Worm (Caenorhabditis elegans) whole organism, L4 larva: ENCODE data around the gene F18A1.1.

ENCODE experiments used
- F10B5.3 ChIP-seq: sonication (generic microtip); optimal IDR thresholded peaks from 2 replicates; lab custom pipeline; 2016; ENCODE audit warnings: mild to moderate bottlenecking, missing genetic modification characterization, missing compliant biosample characterization
- F26F4.8 ChIP-seq: fragments of 200-800 bp; sonication (Bioruptor generic); conservative IDR thresholded peaks from 2 replicates; pipeline ENCODE4 v1.3.6; 2022; ENCODE audit warnings: missing genetic modification characterization, missing compliant biosample characterization
- F44E2.7 ChIP-seq: fragments of 200-800 bp; sonication (Bioruptor generic); IDR thresholded peaks from 2 replicates; pipeline ENCODE4 v2.1.2; 2022; ENCODE audit warnings: missing genetic modification characterization, missing compliant biosample characterization
- F49E8.2 ChIP-seq: sonication (generic microtip); optimal IDR thresholded peaks from 2 replicates; lab custom pipeline; 2016; ENCODE audit warnings: missing compliant biosample characterization, mild to moderate bottlenecking, missing genetic modification characterization, borderline replicate concordance
- T20F7.1 ChIP-seq: fragments of 200-800 bp; sonication (Bioruptor generic); optimal IDR thresholded peaks from 2 replicates; lab custom pipeline; 2018; ENCODE audit warnings: mild to moderate bottlenecking, missing genetic modification characterization, missing compliant biosample characterization
- T26A8.4 ChIP-seq: fragments of 200-800 bp; sonication (Bioruptor generic); IDR thresholded peaks from 2 replicates; pipeline ENCODE4 v1.3.6; 2022; ENCODE audit warnings: missing genetic modification characterization, missing compliant biosample characterization
- Y105C5A.15 ChIP-seq: fragments of 200-800 bp; sonication (Bioruptor generic); IDR thresholded peaks from 2 replicates; pipeline ENCODE4 v1.3.6; 2022; ENCODE audit warnings: missing genetic modification characterization, missing compliant biosample characterization
- Y5F2A.4 ChIP-seq: fragments of 200-800 bp; sonication (Bioruptor generic); optimal IDR thresholded peaks from 2 replicates; lab custom pipeline; 2018; ENCODE audit warnings: mild to moderate bottlenecking, missing genetic modification characterization, missing compliant biosample characterization
- ZK546.5 ChIP-seq, 2 experiments: sonication (generic microtip); optimal IDR thresholded peaks; 2 replicates each; lab custom pipeline; 2017; ENCODE audit warnings: missing biosample characterization in 2 of 2, missing genetic modification characterization in 2 of 2
- ama-1 ChIP-seq: fragments of 150-350 bp; optimal IDR thresholded peaks from 2 replicates; lab custom pipeline; 2014; ENCODE audit warnings: inconsistent platforms, mixed read lengths
- arid-1 ChIP-seq: fragments of 200-800 bp; sonication (Bioruptor generic); conservative IDR thresholded peaks from 2 replicates; pipeline ENCODE4 v1.3.6; 2022; ENCODE audit warnings: missing genetic modification reagents, missing genetic modification characterization, missing compliant biosample characterization
- ceh-28 ChIP-seq: fragments of 150-350 bp; optimal IDR thresholded peaks from 2 replicates; lab custom pipeline; 2014; ENCODE audit warnings: missing biosample characterization, missing genetic modification reagents, missing genetic modification characterization
- ceh-32 ChIP-seq: sonication (generic microtip); optimal IDR thresholded peaks from 2 replicates; lab custom pipeline; 2016; ENCODE audit warnings: mild to moderate bottlenecking, missing genetic modification characterization, missing compliant biosample characterization; ENCODE audit not compliant: poor library complexity
- ceh-62 ChIP-seq: sonication (generic microtip); optimal IDR thresholded peaks from 2 replicates; lab custom pipeline; 2017; ENCODE audit warnings: missing biosample characterization, missing genetic modification characterization
- ces-1 ChIP-seq: fragments of 150-350 bp; sonication (generic microtip); optimal IDR thresholded peaks from 4 replicates; lab custom pipeline; 2014; ENCODE audit warnings: missing biosample characterization, missing genetic modification reagents, missing genetic modification characterization
- ctbp-1 ChIP-seq: fragments of 200-800 bp; sonication (Bioruptor generic); IDR thresholded peaks from 2 replicates; pipeline ENCODE4 v1.3.6; 2022; ENCODE audit warnings: missing genetic modification reagents, missing genetic modification characterization, missing compliant biosample characterization
- daf-16 ChIP-seq, 3 experiments: sonication (generic microtip); optimal IDR thresholded peaks; 2 replicates each; lab custom pipeline; 2016 to 2017; ENCODE audit warnings: missing genetic modification characterization in 3 of 3, missing genetic modification reagents in 3 of 3, mild to moderate bottlenecking in 2 of 3, missing compliant biosample characterization in 2 of 3, missing biosample characterization in 1 of 3, moderate library complexity in 1 of 3
- daf-8 ChIP-seq: fragments of 200-800 bp; sonication (Bioruptor generic); IDR thresholded peaks from 2 replicates; pipeline ENCODE4 v1.3.6; 2022; ENCODE audit warnings: missing genetic modification characterization, missing compliant biosample characterization
- duxl-1 ChIP-seq: sonication (generic microtip); optimal IDR thresholded peaks from 2 replicates; lab custom pipeline; 2016; ENCODE audit warnings: mild to moderate bottlenecking, missing genetic modification characterization, moderate library complexity, missing compliant biosample characterization; ENCODE audit not compliant: poor library complexity
- dve-1 ChIP-seq: sonication (generic microtip); optimal IDR thresholded peaks from 2 replicates; lab custom pipeline; 2017; ENCODE audit warnings: antibody characterized with exemption, mild to moderate bottlenecking, missing genetic modification characterization, missing compliant biosample characterization; ENCODE audit not compliant: insufficient read depth
- egl-43 ChIP-seq: fragments of 200-800 bp; sonication (Bioruptor generic); IDR thresholded peaks from 2 replicates; pipeline ENCODE4 v1.3.6; 2022; ENCODE audit warnings: missing genetic modification reagents, missing genetic modification characterization, missing compliant biosample characterization
- hif-1 ChIP-seq, 2 experiments: sonication (generic microtip); optimal IDR thresholded peaks; 2 replicates each; lab custom pipeline; 2016 to 2017; ENCODE audit warnings: missing compliant biosample characterization in 2 of 2, missing genetic modification characterization in 2 of 2, missing genetic modification reagents in 2 of 2, missing genotype in 2 of 2, mild to moderate bottlenecking in 1 of 2
- hlh-30 ChIP-seq: sonication (generic microtip); optimal IDR thresholded peaks from 2 replicates; lab custom pipeline; 2017; ENCODE audit warnings: antibody characterized with exemption, mild to moderate bottlenecking, missing genetic modification characterization, missing compliant biosample characterization; ENCODE audit not compliant: insufficient read depth
- hmg-1.1 ChIP-seq: fragments of 200-800 bp; sonication (Bioruptor generic); IDR thresholded peaks from 2 replicates; pipeline ENCODE4 v1.3.6; 2022; ENCODE audit warnings: missing genetic modification reagents, missing genetic modification characterization, missing compliant biosample characterization
- lin-29 ChIP-seq: fragments of 200-800 bp; sonication (Bioruptor generic); IDR thresholded peaks from 2 replicates; pipeline ENCODE4 v1.3.6; 2022; ENCODE audit warnings: missing genetic modification reagents, missing genetic modification characterization, missing compliant biosample characterization
- lin-39 ChIP-seq: fragments of 150-350 bp; optimal IDR thresholded peaks from 2 replicates; lab custom pipeline; 2014; ENCODE audit warnings: missing biosample characterization, missing genetic modification reagents, missing genetic modification characterization
- lir-3 ChIP-seq: sonication (generic microtip); optimal IDR thresholded peaks from 2 replicates; lab custom pipeline; 2016; ENCODE audit warnings: mild to moderate bottlenecking, missing genetic modification characterization, missing compliant biosample characterization
- madf-9 ChIP-seq: fragments of 200-800 bp; sonication (Bioruptor generic); conservative IDR thresholded peaks from 2 replicates; pipeline ENCODE4 v1.3.6; 2022; ENCODE audit warnings: missing genetic modification reagents, missing genetic modification characterization, missing compliant biosample characterization
- mdl-1 ChIP-seq, 2 experiments: fragments of 150-350 bp in 1 of 2; sonication (generic microtip) in 1 of 2; optimal IDR thresholded peaks; 2 replicates each; lab custom pipeline; 2014 to 2017; ENCODE audit warnings: missing biosample characterization in 2 of 2, missing genetic modification characterization in 2 of 2
- mxl-3 ChIP-seq: fragments of 200-800 bp; sonication (Bioruptor generic); optimal IDR thresholded peaks from 2 replicates; lab custom pipeline; 2018; ENCODE audit warnings: mild to moderate bottlenecking, missing genetic modification characterization, missing compliant biosample characterization
- nhr-102 ChIP-seq: sonication (generic microtip); optimal IDR thresholded peaks from 2 replicates; lab custom pipeline; 2016; ENCODE audit warnings: mild to moderate bottlenecking, missing genetic modification characterization, moderate library complexity, missing compliant biosample characterization
- nhr-111 ChIP-seq: fragments of 200-800 bp; sonication (Bioruptor generic); optimal IDR thresholded peaks from 2 replicates; lab custom pipeline; 2018; ENCODE audit warnings: mild to moderate bottlenecking, missing genetic modification characterization, missing compliant biosample characterization
- nhr-237 ChIP-seq: sonication (generic microtip); optimal IDR thresholded peaks from 2 replicates; lab custom pipeline; 2017; ENCODE audit warnings: missing biosample characterization, missing genetic modification characterization
- nhr-25 ChIP-seq: sonication (generic microtip); optimal IDR thresholded peaks from 2 replicates; lab custom pipeline; 2017; ENCODE audit warnings: missing genetic modification characterization, mild to moderate bottlenecking, missing compliant biosample characterization, antibody characterized with exemption, moderate library complexity, borderline replicate concordance; ENCODE audit not compliant: insufficient read depth
- nhr-76 ChIP-seq: fragments of 150-350 bp; optimal IDR thresholded peaks from 2 replicates; lab custom pipeline; 2014; ENCODE audit warnings: missing biosample characterization, missing genetic modification characterization
- pqm-1 ChIP-seq: sonication (generic microtip); optimal IDR thresholded peaks from 2 replicates; lab custom pipeline; 2017; ENCODE audit warnings: missing biosample characterization, missing genetic modification characterization
- sdz-12 ChIP-seq: fragments of 200-800 bp; sonication (Bioruptor generic); optimal IDR thresholded peaks from 2 replicates; lab custom pipeline; 2018; ENCODE audit warnings: mild to moderate bottlenecking, missing genetic modification characterization, missing compliant biosample characterization
- skn-1 ChIP-seq: fragments of 150-350 bp; optimal IDR thresholded peaks from 2 replicates; lab custom pipeline; 2014; ENCODE audit warnings: missing biosample characterization, missing genetic modification characterization
- snpc-1.2 ChIP-seq: fragments of 200-800 bp; sonication (Bioruptor generic); IDR thresholded peaks from 2 replicates; pipeline ENCODE4 v1.3.6; 2022; ENCODE audit warnings: missing genetic modification reagents, missing genetic modification characterization, missing compliant biosample characterization
- unc-130 ChIP-seq: sonication (generic microtip); optimal IDR thresholded peaks from 2 replicates; lab custom pipeline; 2016; ENCODE audit warnings: missing genetic modification reagents, missing genetic modification characterization, missing compliant biosample characterization
- unc-39 ChIP-seq: sonication (generic microtip); optimal IDR thresholded peaks from 2 replicates; lab custom pipeline; 2017; ENCODE audit warnings: missing biosample characterization, missing genetic modification characterization
- unc-62 ChIP-seq, 3 experiments: fragments of 150-350 bp in 1 of 3; sonication (generic microtip); optimal IDR thresholded peaks in 2 of 3; peaks in 1 of 3; 1 replicate in 1 of 3; 2 replicates in 2 of 3; lab custom pipeline; 2014 to 2017; ENCODE audit warnings: missing biosample characterization in 3 of 3, missing genetic modification characterization in 3 of 3, missing genetic modification reagents in 3 of 3, missing genotype in 1 of 3
- zag-1 ChIP-seq: fragments of 150-350 bp; optimal IDR thresholded peaks from 2 replicates; lab custom pipeline; 2014; ENCODE audit warnings: missing biosample characterization, missing genetic modification characterization
- zip-11 ChIP-seq: fragments of 200-800 bp; sonication (Bioruptor generic); IDR thresholded peaks from 2 replicates; pipeline ENCODE4 v1.3.6; 2022; ENCODE audit warnings: missing genetic modification characterization, missing compliant biosample characterization
- zip-2 ChIP-seq: fragments of 150-350 bp; optimal IDR thresholded peaks from 2 replicates; lab custom pipeline; 2014; ENCODE audit warnings: missing biosample characterization, missing genetic modification characterization

F18A1.1 gene

DNA sequence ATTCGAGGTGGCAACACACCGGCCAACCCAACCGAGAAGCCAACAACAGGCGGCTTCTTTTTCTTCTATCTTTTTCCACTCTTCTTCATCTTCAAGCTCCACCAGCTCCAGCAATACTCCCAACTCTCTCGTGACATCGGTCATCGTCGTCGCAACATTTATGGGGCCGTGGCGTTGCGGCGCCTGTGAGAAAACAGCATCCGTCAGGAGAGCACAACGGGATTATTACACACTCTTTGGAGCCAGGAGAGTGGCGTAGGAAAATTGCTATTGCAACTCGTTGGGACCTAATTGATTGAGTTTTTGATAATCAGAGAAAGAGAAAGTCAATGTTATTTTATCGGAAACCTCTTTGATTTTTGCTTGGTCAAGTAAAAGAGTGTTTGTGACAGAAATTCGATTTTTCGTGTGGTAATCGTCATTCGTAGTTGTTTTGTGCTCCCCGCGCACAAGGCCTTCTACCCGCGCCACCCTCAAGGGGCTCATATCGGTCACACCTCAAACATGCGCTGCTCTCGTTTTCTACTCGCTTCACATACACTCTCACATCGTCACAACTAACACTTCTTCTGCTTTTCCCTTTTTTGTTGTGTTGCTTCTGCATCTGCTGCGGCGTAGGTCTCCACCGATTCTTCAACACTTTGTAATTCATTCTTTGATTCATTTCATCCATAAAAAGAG lies 44.4 kb upstream of the F18A1.1 start (continued):
- TF ChIP-seq daf-8 (GFP tag; lab: Robert Waterston, UW) (no peak), ZK546.5 (tag; optimal IDR thresholded peaks at IDR 0.05; lab: Kevin White, UChicago) (no peak), dve-1 (tag; lab: Kevin White, UChicago) (no peak), duxl-1 (tag; lab: Kevin White, UChicago) (no peak), pqm-1 (tag; lab: Kevin White, UChicago) (no peak), ces-1 (GFP tag; lab: Kevin White, UChicago) (no peak), nhr-237 (tag; lab: Kevin White, UChicago) (no peak)
- TF ChIP-seq, all 104 proteins: peak for 6

DNA sequence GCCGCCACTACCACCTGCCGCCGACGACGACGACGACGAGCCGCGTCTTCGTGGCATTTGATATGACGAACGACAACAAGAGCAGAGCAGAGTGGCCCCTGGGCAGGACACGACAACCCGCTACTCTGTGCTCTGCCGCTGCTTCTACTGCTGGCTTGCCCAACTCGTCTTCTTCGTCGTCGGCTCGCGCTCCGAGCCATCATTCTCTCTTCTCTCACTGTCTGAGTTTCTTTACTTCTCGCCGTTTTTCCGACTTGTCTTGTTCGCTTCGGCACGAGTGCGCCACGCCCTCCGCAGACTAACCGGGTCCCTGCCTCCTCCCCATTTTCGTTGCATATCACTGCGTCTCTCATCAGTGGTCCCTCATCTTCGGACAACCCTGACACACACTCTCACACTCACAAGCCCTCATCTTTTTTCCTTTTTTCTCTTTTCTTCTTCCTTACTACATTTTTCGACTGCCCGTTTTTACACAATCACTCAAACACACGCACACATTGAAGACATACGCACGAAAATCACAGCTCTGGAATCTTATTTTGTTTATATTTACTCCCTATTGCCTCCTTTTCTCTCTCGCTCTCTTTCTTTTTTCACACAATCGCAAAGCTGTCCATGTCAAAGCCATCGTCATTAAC lies 42.6 kb upstream of the F18A1.1 start:
- TF ChIP-seq zip-11 (GFP tag; lab: Robert Waterston, UW) (no peak), daf-16 (GFP tag; optimal IDR thresholded peaks at IDR 0.05; lab: Kevin White, UChicago) (peak in 1 of 2 experiments; percentile 80), daf-16 (tag; optimal IDR thresholded peaks at IDR 0.05; lab: Kevin White, UChicago) (no peak), unc-130 (GFP tag; lab: Kevin White, UChicago) (no peak), lin-39 (peak; percentile 61), hmg-1.1 (peak; percentile 81), mdl-1 (tag; optimal IDR thresholded peaks at IDR 0.05; lab: Kevin White, UChicago) (peak; percentile 47 to 87), skn-1 (no peak), egl-43 (peak; percentile 79), nhr-76 (tag; lab: Kevin White, UChicago) (no peak), lir-3 (tag; lab: Kevin White, UChicago) (no peak), F44E2.7 (no peak), T26A8.4 (no peak), hif-1 (tag; optimal IDR thresholded peaks at IDR 0.05; lab: Kevin White, UChicago) (peak in 1 of 2 experiments; percentile 67), F10B5.3 (tag; lab: Kevin White, UChicago) (no peak), ceh-32 (tag; lab: Kevin White, UChicago) (no peak), T20F7.1 (GFP tag; lab: Kevin White, UChicago) (no peak), Y105C5A.15 (GFP tag; lab: Robert Waterston, UW) (no peak), snpc-1.2 (GFP tag; lab: Robert Waterston, UW) (no peak), nhr-111 (GFP tag; lab: Kevin White, UChicago) (no peak), zag-1 (no peak), F26F4.8 (no peak), ZK546.5 (tag; optimal IDR thresholded peaks at IDR 0.05; lab: Kevin White, UChicago) (no peak), hlh-30 (tag; lab: Kevin White, UChicago) (peak; percentile 78), nhr-25 (tag; lab: Kevin White, UChicago) (no peak), duxl-1 (tag; lab: Kevin White, UChicago) (no peak), madf-9 (GFP tag; lab: Robert Waterston, UW) (no peak), nhr-102 (tag; lab: Kevin White, UChicago) (no peak), ctbp-1 (peak; percentile 84), lin-29 (no peak), ama-1 (lab: Kevin White, UChicago) (no peak), sdz-12 (no peak), mxl-3 (GFP tag; lab: Kevin White, UChicago) (peak; percentile 28), arid-1 (GFP tag; lab: Robert Waterston, UW) (no peak), ceh-62 (tag; lab: Kevin White, UChicago) (no peak), Y5F2A.4 (no peak), unc-62 (GFP tag; optimal IDR thresholded peaks at IDR 0.05 in 1 of 2; lab: Kevin White, UChicago) (peak in 1 of 2 experiments; percentile 97), unc-62 (tag; optimal IDR thresholded peaks at IDR 0.05; lab: Kevin White, UChicago) (no peak), F49E8.2 (tag; lab: Kevin White, UChicago) (no peak), zip-2 (tag; lab: Kevin White, UChicago) (no peak), unc-39 (tag; lab: Kevin White, UChicago) (no peak), ceh-28 (no peak)
